Fruit fly (Drosophila melanogaster) whole organism, embryonic: ENCODE data around the gene CG11164.

Source experiments
- Adf1 ChIP-seq: fragments of 200-800 bp; sonication (Bioruptor generic); IDR thresholded peaks from 2 replicates; pipeline ENCODE4 v1.3.6; 2022; ENCODE audit warnings: missing biosample characterization, missing genetic modification characterization
- Asciz ChIP-seq: fragments of 200-800 bp; sonication (Bioruptor generic); optimal IDR thresholded peaks from 2 replicates; lab custom pipeline; 2017; ENCODE audit warnings: missing biosample characterization, mild to moderate bottlenecking, missing genetic modification characterization, missing genetic modification reagents
- Bdp1 ChIP-seq: fragments of 200-800 bp; sonication (Bioruptor generic); optimal IDR thresholded peaks from 3 replicates; lab custom pipeline; 2016; ENCODE audit warnings: missing biosample characterization, missing genetic modification characterization
- CG10147 ChIP-seq: fragments of 200-800 bp; sonication (Bioruptor generic); optimal IDR thresholded peaks from 2 replicates; lab custom pipeline; 2019; ENCODE audit warnings: missing biosample characterization, mild to moderate bottlenecking, missing genetic modification characterization, moderate library complexity
- CG10543 ChIP-seq: fragments of 200-800 bp; sonication (Bioruptor generic); optimal IDR thresholded peaks from 3 replicates; lab custom pipeline; 2017; ENCODE audit warnings: missing biosample characterization, mild to moderate bottlenecking, missing genetic modification characterization, moderate library complexity
- CG12391 ChIP-seq: fragments of 200-800 bp; sonication (Bioruptor generic); optimal IDR thresholded peaks from 3 replicates; lab custom pipeline; 2018; ENCODE audit warnings: missing biosample characterization, mild to moderate bottlenecking, missing genetic modification characterization, moderate library complexity
- CG13894 ChIP-seq: fragments of 200-800 bp; sonication (Bioruptor generic); optimal IDR thresholded peaks from 3 replicates; lab custom pipeline; 2018; ENCODE audit warnings: missing biosample characterization, mild to moderate bottlenecking, missing genetic modification characterization, moderate library complexity
- CG14050 ChIP-seq: fragments of 200-800 bp; sonication (Bioruptor generic); IDR thresholded peaks from 3 replicates; pipeline ENCODE4 v1.3.6; 2022; ENCODE audit warnings: missing biosample characterization, missing genetic modification characterization
- CG15696 ChIP-seq: fragments of 200-800 bp; sonication (Bioruptor generic); optimal IDR thresholded peaks from 2 replicates; lab custom pipeline; 2019; ENCODE audit warnings: missing biosample characterization, mild to moderate bottlenecking, missing genetic modification characterization, moderate library complexity
- CG18476 ChIP-seq: fragments of 200-800 bp; sonication (Bioruptor generic); optimal IDR thresholded peaks from 2 replicates; lab custom pipeline; 2016; ENCODE audit warnings: missing biosample characterization, mild to moderate bottlenecking, missing genetic modification characterization
- CG3065 ChIP-seq: fragments of 200-800 bp; sonication (Bioruptor generic); optimal IDR thresholded peaks from 2 replicates; lab custom pipeline; 2016; ENCODE audit warnings: missing biosample characterization, missing genetic modification characterization
- CG6791 ChIP-seq: fragments of 200-800 bp; sonication (Bioruptor generic); IDR thresholded peaks from 3 replicates; pipeline ENCODE4 v1.3.6; 2022; ENCODE audit warnings: missing biosample characterization, missing genetic modification characterization; ENCODE audit not compliant: partially characterized antibody
- CG8290 ChIP-seq, 3 experiments: fragments of 200-800 bp; sonication (Bioruptor generic); optimal IDR thresholded peaks; 2 replicates each; lab custom pipeline; 2016 to 2019; ENCODE audit warnings: missing biosample characterization in 3 of 3, missing genetic modification characterization in 3 of 3, mild to moderate bottlenecking in 2 of 3, moderate library complexity in 1 of 3
- CG8478 ChIP-seq: fragments of >200 bp; optimal IDR thresholded peaks from 2 replicates; lab custom pipeline; 2018
- CG9932 ChIP-seq: fragments of 200-800 bp; sonication (Bioruptor generic); IDR thresholded peaks from 2 replicates; pipeline ENCODE4 v1.3.6; 2022; ENCODE audit warnings: missing biosample characterization, missing genetic modification characterization
- CkIIα-i1 ChIP-seq: fragments of 200-800 bp; sonication (Bioruptor generic); IDR thresholded peaks from 2 replicates; pipeline ENCODE4 v1.3.6; 2022; ENCODE audit warnings: missing biosample characterization, missing genetic modification characterization
- Dip3 ChIP-seq: fragments of 200-800 bp; sonication (Bioruptor generic); optimal IDR thresholded peaks from 3 replicates; lab custom pipeline; 2016; ENCODE audit warnings: missing biosample characterization, missing genetic modification characterization
- E2f2 ChIP-seq: fragments of 200-800 bp; sonication (Bioruptor generic); IDR thresholded peaks from 2 replicates; pipeline ENCODE4 v1.3.6; 2022; ENCODE audit warnings: missing biosample characterization, missing genetic modification characterization
- Hey ChIP-seq: fragments of 200-800 bp; sonication (Bioruptor generic); optimal IDR thresholded peaks from 3 replicates; lab custom pipeline; 2018; ENCODE audit warnings: missing biosample characterization, mild to moderate bottlenecking, missing genetic modification characterization
- Hr78 ChIP-seq, 2 experiments: fragments of 200-800 bp in 1 of 2; fragments of >200 bp in 1 of 2; sonication (Bioruptor generic) in 1 of 2; optimal IDR thresholded peaks; 2 replicates each; lab custom pipeline; 2017 to 2019; ENCODE audit warnings: missing biosample characterization in 2 of 2, missing genetic modification characterization in 2 of 2, mild to moderate bottlenecking in 1 of 2, moderate library complexity in 1 of 2
- Nf-YB ChIP-seq: fragments of 200-800 bp; sonication (Bioruptor generic); optimal IDR thresholded peaks from 3 replicates; lab custom pipeline; 2019; ENCODE audit warnings: missing biosample characterization, mild to moderate bottlenecking, missing genetic modification characterization, moderate library complexity
- Rfx ChIP-seq: fragments of 200-800 bp; sonication (Bioruptor generic); IDR thresholded peaks from 2 replicates; pipeline ENCODE4 v1.3.6; 2022; ENCODE audit warnings: missing biosample characterization, missing genetic modification characterization
- Rx ChIP-seq: fragments of 200-800 bp; sonication (Bioruptor generic); IDR thresholded peaks from 2 replicates; pipeline ENCODE4 v1.3.6; 2022; ENCODE audit warnings: missing biosample characterization, missing genetic modification characterization
- aop ChIP-seq: fragments of 200-800 bp; sonication (Bioruptor generic); IDR thresholded peaks from 2 replicates; pipeline ENCODE4 v1.3.6; 2022; ENCODE audit warnings: missing biosample characterization, missing genetic modification characterization
- bab2 ChIP-seq: fragments of 200-800 bp; sonication (Bioruptor generic); optimal IDR thresholded peaks from 2 replicates; lab custom pipeline; 2016; ENCODE audit warnings: missing biosample characterization, missing genetic modification characterization
- cas ChIP-seq: fragments of 200-800 bp; sonication (Bioruptor generic); IDR thresholded peaks from 2 replicates; pipeline ENCODE4 v1.3.6; 2022; ENCODE audit warnings: missing biosample characterization, missing genetic modification characterization
- chm ChIP-seq: fragments of 200-800 bp; sonication (Bioruptor generic); IDR thresholded peaks from 2 replicates; pipeline ENCODE4 v1.3.6; 2022; ENCODE audit warnings: missing biosample characterization, missing genetic modification characterization
- dan ChIP-seq: fragments of 200-800 bp; sonication (Bioruptor generic); IDR thresholded peaks from 2 replicates; pipeline ENCODE4 v1.3.6; 2022; ENCODE audit warnings: missing biosample characterization, missing genetic modification characterization
- dimm ChIP-seq: fragments of 200-800 bp; sonication (Bioruptor generic); IDR thresholded peaks from 2 replicates; pipeline ENCODE4 v1.3.6; 2022; ENCODE audit warnings: missing biosample characterization, missing genetic modification characterization
- ewg ChIP-seq: fragments of 200-800 bp; sonication (Bioruptor generic); optimal IDR thresholded peaks from 3 replicates; lab custom pipeline; 2017; ENCODE audit warnings: mild to moderate bottlenecking, missing biosample characterization, missing genetic modification reagents, missing genetic modification characterization
- gfzf ChIP-seq: fragments of 200-800 bp; sonication (Bioruptor generic); optimal IDR thresholded peaks from 2 replicates; lab custom pipeline; 2016; ENCODE audit warnings: missing biosample characterization, mild to moderate bottlenecking, missing genetic modification characterization, moderate library complexity
- hb ChIP-seq: fragments of 200-800 bp; sonication (Bioruptor generic); IDR thresholded peaks from 3 replicates; pipeline ENCODE4 v1.3.6; 2022; ENCODE audit warnings: missing biosample characterization, missing genetic modification characterization; ENCODE audit not compliant: partially characterized antibody
- hbn ChIP-seq: fragments of 200-800 bp; sonication (Bioruptor generic); IDR thresholded peaks from 2 replicates; pipeline ENCODE4 v1.3.6; 2022; ENCODE audit warnings: missing biosample characterization, missing genetic modification characterization; ENCODE audit not compliant: partially characterized antibody
- hth ChIP-seq: fragments of >200 bp; optimal IDR thresholded peaks from 2 replicates; lab custom pipeline; 2017; ENCODE audit warnings: inconsistent platforms
- jing ChIP-seq: fragments of 200-800 bp; sonication (Bioruptor generic); optimal IDR thresholded peaks from 2 replicates; lab custom pipeline; 2018; ENCODE audit warnings: missing biosample characterization, mild to moderate bottlenecking, missing genetic modification characterization
- ken ChIP-seq: fragments of 200-800 bp; sonication (Bioruptor generic); IDR thresholded peaks from 3 replicates; pipeline ENCODE4 v1.3.6; 2022; ENCODE audit warnings: missing biosample characterization, missing genetic modification characterization
- maf-S ChIP-seq: fragments of 200-800 bp; sonication (Bioruptor generic); optimal IDR thresholded peaks from 2 replicates; lab custom pipeline; 2016; ENCODE audit warnings: missing biosample characterization, missing genetic modification characterization
- nerfin-2 ChIP-seq: fragments of 200-800 bp; sonication (Bioruptor generic); IDR thresholded peaks from 2 replicates; pipeline ENCODE4 v1.3.6; 2022; ENCODE audit warnings: missing biosample characterization, missing genetic modification characterization; ENCODE audit not compliant: partially characterized antibody
- nom ChIP-seq: fragments of 200-800 bp; sonication (Bioruptor generic); optimal IDR thresholded peaks from 2 replicates; lab custom pipeline; 2017; ENCODE audit warnings: missing biosample characterization, missing genetic modification characterization, mild to moderate bottlenecking, moderate library complexity, missing genetic modification reagents
- odd ChIP-seq: fragments of 200-800 bp; sonication (Bioruptor generic); optimal IDR thresholded peaks from 2 replicates; lab custom pipeline; 2017; ENCODE audit warnings: missing biosample characterization, mild to moderate bottlenecking, missing genetic modification characterization
- pita ChIP-seq: fragments of 200-800 bp; sonication (Bioruptor generic); optimal IDR thresholded peaks from 2 replicates; lab custom pipeline; 2017; ENCODE audit warnings: missing biosample characterization, mild to moderate bottlenecking, missing genetic modification characterization
- ranshi ChIP-seq: fragments of 200-800 bp; sonication (Bioruptor generic); IDR thresholded peaks from 2 replicates; pipeline ENCODE4 v1.3.6; 2022; ENCODE audit warnings: missing biosample characterization, missing genetic modification characterization
- ro ChIP-seq: fragments of 200-800 bp; sonication (Bioruptor generic); IDR thresholded peaks from 2 replicates; pipeline ENCODE4 v1.3.6; 2022; ENCODE audit warnings: missing biosample characterization, missing genetic modification characterization
- salm ChIP-seq: fragments of 200-800 bp; sonication (Bioruptor generic); optimal IDR thresholded peaks from 2 replicates; lab custom pipeline; 2018; ENCODE audit warnings: missing biosample characterization, mild to moderate bottlenecking, missing genetic modification characterization
- sim ChIP-seq: fragments of 200-800 bp; sonication (Bioruptor generic); IDR thresholded peaks from 2 replicates; pipeline ENCODE4 v1.3.6; 2022; ENCODE audit warnings: missing biosample characterization, missing genetic modification characterization
- trem ChIP-seq: fragments of 200-800 bp; optimal IDR thresholded peaks from 3 replicates; lab custom pipeline; 2019; ENCODE audit warnings: missing biosample characterization, mild to moderate bottlenecking, missing genetic modification characterization, moderate library complexity
- vfl ChIP-seq: fragments of 200-800 bp; sonication (Bioruptor generic); optimal IDR thresholded peaks from 2 replicates; lab custom pipeline; 2016; ENCODE audit warnings: missing biosample characterization, missing genetic modification characterization
- vnd ChIP-seq: fragments of 200-800 bp; sonication (Bioruptor generic); IDR thresholded peaks from 3 replicates; pipeline ENCODE4 v1.3.6; 2022; ENCODE audit warnings: missing biosample characterization, missing genetic modification characterization; ENCODE audit not compliant: partially characterized antibody
- zen2 ChIP-seq: fragments of 200-800 bp; sonication (Bioruptor generic); IDR thresholded peaks from 3 replicates; pipeline ENCODE4 v1.3.6; 2022; ENCODE audit warnings: missing biosample characterization, missing genetic modification characterization; ENCODE audit not compliant: partially characterized antibody

The CG11164 gene

DNA sequence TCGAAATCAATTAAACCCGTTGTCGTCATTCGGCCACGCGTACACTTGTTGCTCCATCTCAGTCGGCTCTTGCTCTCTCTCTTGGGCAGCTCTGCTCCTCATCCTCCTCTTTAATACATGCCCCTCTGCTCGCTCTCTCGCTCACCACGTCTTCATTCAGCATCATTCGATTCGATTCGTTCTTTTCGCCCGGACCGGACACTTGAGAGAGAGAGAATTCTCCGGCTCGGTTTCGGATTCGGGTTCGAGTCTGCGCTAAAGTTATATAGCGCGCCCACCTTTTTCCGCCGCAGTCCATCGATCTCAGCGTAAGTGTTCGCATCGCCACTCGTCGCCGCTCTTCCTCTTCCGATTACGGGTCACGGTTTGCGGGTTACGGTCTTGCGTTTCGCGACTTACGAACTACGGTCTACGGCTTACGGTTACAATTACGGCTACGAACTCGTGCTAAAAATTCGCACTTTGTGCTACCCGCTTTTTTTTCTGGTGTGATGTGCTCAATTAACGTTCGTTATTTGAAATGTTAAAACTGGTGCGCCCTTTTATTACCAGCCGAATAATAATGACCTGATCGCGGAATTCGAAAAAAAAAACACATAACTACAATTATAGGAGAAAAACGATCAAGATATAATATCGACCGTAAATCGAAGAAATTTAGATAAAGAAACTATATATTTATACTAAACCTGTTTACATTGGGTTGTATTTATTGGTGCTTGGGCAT is 25.8 kb upstream of the CG11164 start (continued):
- no peak for TF ChIP-seq hth (lab: Kevin White, UChicago)
- TF ChIP-seq ken (GFP tag; lab: Robert Waterston, UW): no peak
- no peak for TF ChIP-seq zen2 (GFP tag; lab: Robert Waterston, UW)
- TF ChIP-seq Hey (tag; lab: Kevin White, UChicago): no peak
- TF ChIP-seq chm (GFP tag; lab: Robert Waterston, UW): 0 out of 2 replicates have a peak, but pooled peaks have one; percentile 43
- 0 out of 3 replicates have a peak, but pooled peaks have one; percentile 8 for TF ChIP-seq vnd (GFP tag; lab: Robert Waterston, UW)
- peak; percentile 37; the same call in 1 of the 2 replicates for TF ChIP-seq hbn (GFP tag; lab: Robert Waterston, UW)
- no peak for TF ChIP-seq sim
- no peak for TF ChIP-seq CG14050
- TF ChIP-seq CkIIα-i1 (GFP tag; lab: Robert Waterston, UW): no peak
- no peak for TF ChIP-seq Dip3 (GFP tag; lab: Kevin White, UChicago)
- TF ChIP-seq jing (GFP tag; lab: Kevin White, UChicago): no peak
- no peak for TF ChIP-seq E2f2 (GFP tag; lab: Robert Waterston, UW)
- no peak for TF ChIP-seq Bdp1 (GFP tag; lab: Kevin White, UChicago)
- TF ChIP-seq maf-S (GFP tag; lab: Kevin White, UChicago): no peak
- no peak for TF ChIP-seq nerfin-2 (GFP tag; lab: Robert Waterston, UW)
- no peak for TF ChIP-seq aop (GFP tag; lab: Robert Waterston, UW)
- TF ChIP-seq cas (GFP tag; lab: Robert Waterston, UW): no peak
- TF ChIP-seq nom (GFP tag; lab: Kevin White, UChicago): peak; percentile 50
- TF ChIP-seq CG18476 (GFP tag; lab: Kevin White, UChicago): no peak
- TF ChIP-seq salm: no peak
- TF ChIP-seq Nf-YB: peak; percentile 66
- no peak for TF ChIP-seq CG6791
- TF ChIP-seq CG8478: no peak
- TF ChIP-seq Hr78 (GFP tag; optimal IDR thresholded peaks at IDR 0.05; lab: Kevin White, UChicago): peak in 1 of 2 experiments; percentile 60
- TF ChIP-seq vfl (GFP tag; lab: Kevin White, UChicago): no peak
- TF ChIP-seq Rfx (GFP tag; lab: Robert Waterston, UW): no peak
- TF ChIP-seq CG10543 (GFP tag; lab: Kevin White, UChicago): peak; percentile 53
- TF ChIP-seq ro (GFP tag; lab: Robert Waterston, UW): no peak
- TF ChIP-seq Asciz (GFP tag; lab: Kevin White, UChicago): no peak
- peak; percentile 20; the same call in 1 of the 2 replicates for TF ChIP-seq CG9932 (GFP tag; lab: Robert Waterston, UW)
- no peak for TF ChIP-seq CG15696 (tag; lab: Kevin White, UChicago)
- no peak for TF ChIP-seq ranshi (GFP tag; lab: Robert Waterston, UW)
- no peak for TF ChIP-seq bab2 (GFP tag; lab: Kevin White, UChicago)
- peak; percentile 61; the same call in 1 of the 2 replicates for TF ChIP-seq Adf1 (GFP tag; lab: Robert Waterston, UW)
- no peak for TF ChIP-seq CG8290 (GFP tag; optimal IDR thresholded peaks at IDR 0.05; lab: Kevin White, UChicago)
- peak in 1 of 2 experiments; percentile 66 for TF ChIP-seq CG8290 (tag; optimal IDR thresholded peaks at IDR 0.05; lab: Kevin White, UChicago)
- TF ChIP-seq odd (GFP tag; lab: Kevin White, UChicago): no peak
- no peak for TF ChIP-seq CG3065 (GFP tag; lab: Kevin White, UChicago)
- peak; percentile 66 for TF ChIP-seq CG13894 (tag; lab: Kevin White, UChicago)
- no peak for TF ChIP-seq ewg
- no peak for TF ChIP-seq trem (tag; lab: Kevin White, UChicago)
- peak; percentile 34 for TF ChIP-seq pita (GFP tag; lab: Kevin White, UChicago)
- no peak for TF ChIP-seq CG10147 (GFP tag; lab: Kevin White, UChicago)
- no peak for TF ChIP-seq hb (GFP tag; lab: Robert Waterston, UW)
- no peak for TF ChIP-seq Rx (GFP tag; lab: Robert Waterston, UW)
- no peak for TF ChIP-seq CG12391 (tag; lab: Kevin White, UChicago)
- TF ChIP-seq dimm (GFP tag; lab: Robert Waterston, UW): no peak
- no peak for TF ChIP-seq dan (GFP tag; lab: Robert Waterston, UW)
- TF ChIP-seq gfzf (GFP tag; lab: Kevin White, UChicago): no peak
